Worm (Caenorhabditis elegans) whole organism, L3 larva: Measurements from ENCODE around the gene str-135.

Source experiments
- R02D3.7 ChIP-seq: fragments of 150-350 bp; optimal IDR thresholded peaks from 2 replicates; lab custom pipeline; 2014; ENCODE audit warnings: missing biosample characterization, missing genetic modification characterization
- ZK546.5 ChIP-seq: sonication (generic microtip); optimal IDR thresholded peaks from 2 replicates; lab custom pipeline; 2017; ENCODE audit warnings: missing biosample characterization, missing genetic modification characterization
- ceh-28 ChIP-seq: fragments of 150-350 bp; optimal IDR thresholded peaks from 2 replicates; lab custom pipeline; 2014; ENCODE audit warnings: missing biosample characterization, missing genetic modification reagents, missing genetic modification characterization
- daf-12 ChIP-seq: fragments of 150-350 bp; optimal IDR thresholded peaks from 2 replicates; lab custom pipeline; 2014; ENCODE audit warnings: missing biosample characterization, missing genetic modification reagents, missing genetic modification characterization
- fos-1 ChIP-seq: fragments of 150-350 bp; optimal IDR thresholded peaks from 2 replicates; lab custom pipeline; 2014; ENCODE audit warnings: missing biosample characterization, missing genetic modification characterization
- lin-15B ChIP-seq: fragments of 150-350 bp; optimal IDR thresholded peaks from 2 replicates; lab custom pipeline; 2014; ENCODE audit warnings: missing biosample characterization, missing genetic modification characterization
- lin-39 ChIP-seq: fragments of 150-350 bp; optimal IDR thresholded peaks from 2 replicates; lab custom pipeline; 2018; ENCODE audit warnings: missing biosample characterization, missing genetic modification reagents, missing genetic modification characterization
- nhr-67 ChIP-seq: fragments of 150-350 bp; optimal IDR thresholded peaks from 2 replicates; lab custom pipeline; 2014; ENCODE audit warnings: missing biosample characterization, missing genetic modification characterization
- pha-4 ChIP-seq: fragments of 150-350 bp; optimal IDR thresholded peaks from 2 replicates; lab custom pipeline; 2014; ENCODE audit warnings: missing biosample characterization, missing genetic modification reagents, missing genetic modification characterization
- unc-62 ChIP-seq: fragments of 150-350 bp; sonication (generic microtip); optimal IDR thresholded peaks from 4 replicates; lab custom pipeline; 2014; ENCODE audit warnings: missing biosample characterization, missing genetic modification reagents, missing genetic modification characterization
- zag-1 ChIP-seq: fragments of 150-350 bp; optimal IDR thresholded peaks from 2 replicates; lab custom pipeline; 2014; ENCODE audit warnings: missing biosample characterization, missing genetic modification characterization

ce11 chrV:8285455-8285854 is 4.8 kb upstream of the str-135 start:
- TF ChIP-seq pha-4 (tag; lab: Kevin White, UChicago) (no peak), lin-39 (no peak), lin-15B (no peak), daf-12 (tag; lab: Kevin White, UChicago) (no peak), nhr-67 (tag; lab: Kevin White, UChicago) (no peak), unc-62 (no peak), ceh-28 (tag; lab: Kevin White, UChicago) (no peak), R02D3.7 (tag; lab: Kevin White, UChicago) (no peak), ZK546.5 (tag; lab: Kevin White, UChicago) (no peak), fos-1 (tag; lab: Kevin White, UChicago) (no peak), zag-1 (tag; lab: Kevin White, UChicago) (no peak)
